Worm (Caenorhabditis elegans) whole organism, L2 larva: ENCODE data around the gene let-716.

Source experiments
- C34F6.9 ChIP-seq: fragments of 150-350 bp; optimal IDR thresholded peaks from 2 replicates; lab custom pipeline; 2014; ENCODE audit warnings: missing biosample characterization, missing genetic modification characterization
- F13H6.1 ChIP-seq: sonication (generic microtip); optimal IDR thresholded peaks from 2 replicates; lab custom pipeline; 2016; ENCODE audit warnings: missing genetic modification characterization, missing compliant biosample characterization
- Y55F3AM.14 ChIP-seq: fragments of 200-800 bp; sonication (Bioruptor generic); optimal IDR thresholded peaks from 2 replicates; lab custom pipeline; 2018; ENCODE audit warnings: mild to moderate bottlenecking, missing genetic modification characterization, missing compliant biosample characterization
- aly-2 ChIP-seq: fragments of 150-350 bp; optimal IDR thresholded peaks from 2 replicates; lab custom pipeline; 2014; ENCODE audit warnings: missing biosample characterization, missing genetic modification characterization
- ama-1 ChIP-seq: fragments of 150-350 bp; optimal IDR thresholded peaks from 2 replicates; lab custom pipeline; 2018; ENCODE audit warnings: inconsistent platforms
- blmp-1 ChIP-seq: sonication (generic microtip); optimal IDR thresholded peaks from 2 replicates; lab custom pipeline; 2017; ENCODE audit warnings: missing genetic modification characterization, mild to moderate bottlenecking, missing compliant biosample characterization, antibody characterized with exemption, moderate library complexity; ENCODE audit not compliant: insufficient read depth
- crh-2 ChIP-seq: sonication (generic microtip); optimal IDR thresholded peaks from 2 replicates; lab custom pipeline; 2017; ENCODE audit warnings: missing biosample characterization, missing genetic modification characterization
- dmd-4 ChIP-seq: sonication (generic microtip); optimal IDR thresholded peaks from 2 replicates; lab custom pipeline; 2017; ENCODE audit warnings: missing biosample characterization, missing genetic modification characterization
- egl-27 ChIP-seq: sonication (generic microtip); optimal IDR thresholded peaks from 3 replicates; lab custom pipeline; 2017; ENCODE audit warnings: missing biosample characterization, missing genetic modification reagents, missing genetic modification characterization
- elt-3 ChIP-seq: sonication (generic microtip); optimal IDR thresholded peaks from 2 replicates; lab custom pipeline; 2017; ENCODE audit warnings: missing biosample characterization, missing genetic modification characterization
- fos-1 ChIP-seq: fragments of 150-350 bp; optimal IDR thresholded peaks from 2 replicates; lab custom pipeline; 2014; ENCODE audit warnings: missing biosample characterization, missing genetic modification characterization
- gmeb-1 ChIP-seq: fragments of 150-350 bp; optimal IDR thresholded peaks from 2 replicates; lab custom pipeline; 2014; ENCODE audit warnings: missing biosample characterization, missing genetic modification characterization
- lin-11 ChIP-seq: fragments of 150-350 bp; sonication (generic microtip); optimal IDR thresholded peaks from 2 replicates; lab custom pipeline; 2014; ENCODE audit warnings: missing biosample characterization, missing genetic modification characterization, inconsistent platforms, mixed read lengths
- lin-13 ChIP-seq: fragments of 150-350 bp; optimal IDR thresholded peaks from 2 replicates; lab custom pipeline; 2014; ENCODE audit warnings: missing biosample characterization, missing genetic modification reagents, missing genetic modification characterization
- lin-39 ChIP-seq: fragments of 150-350 bp; optimal IDR thresholded peaks from 2 replicates; lab custom pipeline; 2014; ENCODE audit warnings: missing biosample characterization, missing genetic modification reagents, missing genetic modification characterization
- mab-5 ChIP-seq: fragments of 150-350 bp; optimal IDR thresholded peaks from 2 replicates; lab custom pipeline; 2014; ENCODE audit warnings: missing biosample characterization, missing genetic modification characterization
- mbf-1 ChIP-seq: sonication (generic microtip); optimal IDR thresholded peaks from 2 replicates; lab custom pipeline; 2017; ENCODE audit warnings: missing biosample characterization, missing genetic modification characterization
- mdl-1 ChIP-seq, 2 experiments: fragments of 150-350 bp in 1 of 2; sonication (generic microtip) in 1 of 2; optimal IDR thresholded peaks; 2 replicates each; lab custom pipeline; 2017; ENCODE audit warnings: missing biosample characterization in 2 of 2, missing genetic modification characterization in 2 of 2
- nhr-10 ChIP-seq: sonication (generic microtip); optimal IDR thresholded peaks from 2 replicates; lab custom pipeline; 2017; ENCODE audit warnings: missing biosample characterization, missing genetic modification characterization
- nhr-11 ChIP-seq: fragments of 150-350 bp; optimal IDR thresholded peaks from 2 replicates; lab custom pipeline; 2014; ENCODE audit warnings: missing biosample characterization, missing genetic modification characterization
- nhr-129 ChIP-seq: fragments of 150-350 bp; optimal IDR thresholded peaks from 2 replicates; lab custom pipeline; 2014; ENCODE audit warnings: missing biosample characterization, missing genetic modification characterization
- nhr-21 ChIP-seq: fragments of 150-350 bp; optimal IDR thresholded peaks from 2 replicates; lab custom pipeline; 2014; ENCODE audit warnings: missing biosample characterization, missing genetic modification characterization
- nhr-25 ChIP-seq: fragments of 150-350 bp; sonication (generic microtip); optimal IDR thresholded peaks from 3 replicates; lab custom pipeline; 2014; ENCODE audit warnings: missing biosample characterization, missing genetic modification characterization
- nhr-6 ChIP-seq: fragments of 150-350 bp; optimal IDR thresholded peaks from 2 replicates; lab custom pipeline; 2014; ENCODE audit warnings: missing biosample characterization, missing genetic modification characterization
- sma-3 ChIP-seq: sonication (generic microtip); optimal IDR thresholded peaks from 2 replicates; lab custom pipeline; 2016; ENCODE audit warnings: missing genetic modification reagents, missing genetic modification characterization, missing compliant biosample characterization
- sma-9 ChIP-seq, 2 experiments: fragments of 150-350 bp in 1 of 2; sonication (generic microtip) in 1 of 2; optimal IDR thresholded peaks; 2 replicates each; lab custom pipeline; 2014 to 2016; ENCODE audit warnings: missing genetic modification characterization in 2 of 2, mild to moderate bottlenecking in 1 of 2, missing biosample characterization in 1 of 2, missing compliant biosample characterization in 1 of 2, missing genetic modification reagents in 1 of 2, moderate library complexity in 1 of 2
- snpc-4 ChIP-seq: fragments of 150-350 bp; optimal IDR thresholded peaks from 2 replicates; lab custom pipeline; 2014; ENCODE audit warnings: missing biosample characterization, missing genetic modification characterization
- zag-1 ChIP-seq: fragments of 150-350 bp; optimal IDR thresholded peaks from 2 replicates; lab custom pipeline; 2014; ENCODE audit warnings: missing biosample characterization, missing genetic modification characterization
- ztf-11 ChIP-seq: sonication (generic microtip); optimal IDR thresholded peaks from 2 replicates; lab custom pipeline; 2017; ENCODE audit warnings: missing biosample characterization, missing genetic modification characterization
- ztf-4 ChIP-seq: fragments of 150-350 bp; optimal IDR thresholded peaks from 2 replicates; lab custom pipeline; 2014; ENCODE audit warnings: missing biosample characterization, missing genetic modification characterization

let-716 gene

DNA sequence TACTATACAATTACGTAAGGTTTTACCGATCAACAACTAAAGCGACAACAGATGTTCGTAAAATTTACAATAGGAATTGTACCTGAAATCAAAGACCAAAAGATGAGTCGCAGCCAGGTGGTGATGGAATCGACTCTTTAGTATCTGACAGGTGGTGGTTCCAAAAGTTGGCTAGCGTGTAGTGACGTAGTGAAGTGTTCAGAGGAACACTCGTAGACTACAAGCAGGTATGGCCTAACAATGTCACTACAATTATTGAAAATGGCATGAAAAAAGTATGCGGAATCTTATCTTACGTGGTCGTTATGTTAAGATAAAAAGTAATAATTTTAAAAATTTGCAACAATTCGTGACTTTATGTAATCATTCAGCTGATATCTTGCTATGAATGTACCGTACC lies 38.1 kb downstream of the let-716 start:
- TF ChIP-seq ama-1: peak; percentile 44
- no peak for TF ChIP-seq mdl-1 (tag; optimal IDR thresholded peaks at IDR 0.05; lab: Kevin White, UChicago)

DNA sequence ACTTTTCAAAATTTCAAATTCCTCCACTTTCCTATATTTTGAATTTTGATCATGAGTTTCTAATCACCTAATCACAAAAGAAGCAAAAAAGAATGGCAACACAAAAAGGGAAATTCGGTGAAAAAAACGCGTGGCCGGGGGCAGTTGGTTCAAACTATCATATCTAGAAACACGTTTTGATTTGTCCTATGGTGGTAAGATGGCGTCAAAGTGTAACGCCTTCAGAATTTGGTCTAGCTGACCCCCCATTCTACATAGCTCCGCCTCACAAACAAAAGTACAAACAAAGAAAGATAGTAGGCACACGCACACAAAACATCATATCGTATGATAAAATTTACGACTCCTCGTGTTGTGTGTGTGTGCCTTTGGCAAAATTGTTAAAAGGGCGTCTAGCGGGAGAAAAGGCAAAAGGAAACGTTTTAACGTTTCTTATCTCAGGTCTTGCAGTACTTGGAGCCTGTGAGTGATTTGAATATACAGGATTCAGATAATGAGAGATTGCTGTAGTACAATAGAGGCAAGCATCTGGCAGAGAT lies 38.7 kb downstream of the let-716 start:
- no peak for TF ChIP-seq nhr-21 (tag; lab: Kevin White, UChicago)
- no peak for TF ChIP-seq C34F6.9 (tag; lab: Kevin White, UChicago)
- TF ChIP-seq nhr-25 (tag; lab: Kevin White, UChicago): peak; percentile 66
- no peak for TF ChIP-seq ztf-4
- TF ChIP-seq sma-9 (GFP tag; optimal IDR thresholded peaks at IDR 0.05; lab: Kevin White, UChicago): peak; percentile 75
- no peak for TF ChIP-seq sma-9 (tag; optimal IDR thresholded peaks at IDR 0.05; lab: Kevin White, UChicago)
- peak; percentile 40 for TF ChIP-seq nhr-129 (tag; lab: Kevin White, UChicago)
- no peak for TF ChIP-seq snpc-4 (tag; lab: Kevin White, UChicago)
- TF ChIP-seq F13H6.1 (tag; lab: Kevin White, UChicago): peak; percentile 14
- TF ChIP-seq mab-5 (tag; lab: Kevin White, UChicago): no peak
- TF ChIP-seq elt-3 (tag; lab: Kevin White, UChicago): no peak
- peak; percentile 72 for TF ChIP-seq crh-2 (tag; lab: Kevin White, UChicago)
- TF ChIP-seq Y55F3AM.14 (GFP tag; lab: Kevin White, UChicago): no peak
- peak; percentile 62 for TF ChIP-seq blmp-1 (tag; lab: Kevin White, UChicago)
- TF ChIP-seq fos-1 (tag; lab: Kevin White, UChicago): peak; percentile 68
- peak; percentile 7 for TF ChIP-seq gmeb-1 (tag; lab: Kevin White, UChicago)
- TF ChIP-seq sma-3: peak; percentile 41
- TF ChIP-seq mdl-1 (tag; optimal IDR thresholded peaks at IDR 0.05; lab: Kevin White, UChicago): peak in 1 of 2 experiments; percentile 53
- TF ChIP-seq, all 48 proteins: peak for 10

DNA sequence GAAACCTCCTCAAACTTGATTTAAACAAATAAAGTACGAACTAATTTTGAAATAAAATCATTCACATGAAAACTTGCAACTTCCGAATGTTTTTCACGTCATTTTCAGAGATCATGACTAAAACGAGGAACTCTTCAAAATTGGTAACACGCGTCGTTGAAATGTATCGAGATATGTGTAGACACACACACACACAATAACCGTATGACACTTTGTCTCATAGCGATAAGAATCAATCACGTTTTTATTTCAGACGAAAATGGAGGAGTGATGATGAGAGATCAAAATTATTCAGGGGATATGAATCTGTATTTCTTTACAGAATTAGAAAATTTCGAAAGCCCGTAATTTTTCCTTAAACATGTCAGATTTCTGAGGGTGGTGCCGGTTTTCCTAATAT lies 39.4 kb downstream of the let-716 start:
- TF ChIP-seq egl-27 (tag; lab: Kevin White, UChicago) (no peak), nhr-6 (tag; lab: Kevin White, UChicago) (no peak), elt-3 (tag; lab: Kevin White, UChicago) (no peak), fos-1 (tag; lab: Kevin White, UChicago) (peak; percentile 51), crh-2 (tag; lab: Kevin White, UChicago) (peak; percentile 65), gmeb-1 (tag; lab: Kevin White, UChicago) (no peak), nhr-129 (tag; lab: Kevin White, UChicago) (no peak), aly-2 (tag; lab: Kevin White, UChicago) (no peak), nhr-25 (tag; lab: Kevin White, UChicago) (peak; percentile 62), sma-9 (GFP tag; optimal IDR thresholded peaks at IDR 0.05; lab: Kevin White, UChicago) (peak; percentile 68), sma-9 (tag; optimal IDR thresholded peaks at IDR 0.05; lab: Kevin White, UChicago) (no peak), ztf-4 (no peak)

DNA sequence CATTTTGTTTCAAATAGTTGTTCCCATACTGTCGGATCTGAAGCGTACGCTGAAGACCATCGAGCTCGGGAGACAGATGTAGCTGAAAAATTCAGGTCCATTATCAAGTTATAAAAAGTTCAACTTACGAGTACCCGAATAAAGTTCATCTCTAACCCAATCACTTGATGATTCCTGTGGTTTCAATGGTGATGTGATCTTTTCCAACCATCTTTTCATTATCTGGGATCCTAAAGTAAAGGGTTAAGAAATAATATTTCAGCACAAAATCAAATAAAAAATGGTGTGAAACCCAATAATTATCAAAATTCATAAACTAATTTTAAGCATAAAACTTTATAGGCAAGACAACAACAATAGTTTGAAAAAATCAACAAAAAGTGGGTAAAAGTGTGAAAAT lies 43.9 kb downstream of the let-716 start, which contains the start of gene C05D11.8:
TSS of gene C05D11.8 (minus strand) at position 101 of the 400 bp plus-strand sequence.
- TF ChIP-seq blmp-1 (tag; lab: Kevin White, UChicago) (no peak), crh-2 (tag; lab: Kevin White, UChicago) (no peak), mab-5 (tag; lab: Kevin White, UChicago) (no peak), aly-2 (tag; lab: Kevin White, UChicago) (no peak), Y55F3AM.14 (GFP tag; lab: Kevin White, UChicago) (no peak), zag-1 (no peak), dmd-4 (tag; lab: Kevin White, UChicago) (no peak), nhr-10 (tag; lab: Kevin White, UChicago) (no peak), nhr-25 (tag; lab: Kevin White, UChicago) (no peak), lin-39 (tag; lab: Kevin White, UChicago) (no peak)

DNA sequence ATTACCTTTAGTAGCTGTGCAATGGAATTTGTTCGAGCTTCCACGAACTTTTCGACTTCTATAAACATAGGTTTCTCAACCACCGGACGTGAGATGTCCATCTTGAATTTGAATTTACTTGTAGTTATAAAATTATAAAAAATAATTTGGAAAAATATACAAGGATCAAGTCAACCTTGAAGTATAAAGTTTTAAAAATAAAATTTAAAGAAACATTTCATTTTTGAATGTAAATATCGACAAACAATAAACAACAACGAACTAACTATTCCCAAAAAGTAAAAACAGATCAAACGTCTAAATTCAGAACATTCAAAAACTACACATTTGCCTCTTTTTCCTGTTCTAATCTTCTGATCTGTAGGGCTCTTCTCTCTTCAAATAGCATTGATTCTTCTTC lies 47.5 kb downstream of the let-716 start, which contains the start of gene popl-1:
TSS of gene popl-1 (minus strand) at position 101 of the 400 bp plus-strand sequence.
- TF ChIP-seq nhr-21 (tag; lab: Kevin White, UChicago): no peak
- no peak for TF ChIP-seq nhr-11 (tag; lab: Kevin White, UChicago)
- no peak for TF ChIP-seq egl-27 (tag; lab: Kevin White, UChicago)
- no peak for TF ChIP-seq lin-11
- TF ChIP-seq Y55F3AM.14 (GFP tag; lab: Kevin White, UChicago): no peak
- no peak for TF ChIP-seq nhr-10 (tag; lab: Kevin White, UChicago)
- no peak for TF ChIP-seq C34F6.9 (tag; lab: Kevin White, UChicago)
- TF ChIP-seq snpc-4 (tag; lab: Kevin White, UChicago): no peak
- TF ChIP-seq mbf-1 (tag; lab: Kevin White, UChicago): no peak
- TF ChIP-seq lin-13 (GFP tag; lab: Kevin White, UChicago): no peak
- no peak for TF ChIP-seq ztf-11 (tag; lab: Kevin White, UChicago)
- no peak for TF ChIP-seq F13H6.1 (tag; lab: Kevin White, UChicago)
- TF ChIP-seq ztf-4: no peak
- TF ChIP-seq zag-1: no peak
- TF ChIP-seq nhr-129 (tag; lab: Kevin White, UChicago): no peak
- no peak for TF ChIP-seq mdl-1 (tag; optimal IDR thresholded peaks at IDR 0.05; lab: Kevin White, UChicago)
- TF ChIP-seq crh-2 (tag; lab: Kevin White, UChicago): no peak
